Worm (Caenorhabditis elegans) whole organism, midembryonic: Measurements from ENCODE around the gene sumv-1.

Source experiments
- T22C8.4 ChIP-seq: fragments of 200-800 bp; sonication (Bioruptor generic); IDR thresholded peaks from 2 replicates; pipeline ENCODE4 v1.3.6; 2022; ENCODE audit warnings: missing genetic modification characterization, missing compliant biosample characterization
- cog-1 ChIP-seq: sonication (generic microtip); optimal IDR thresholded peaks from 2 replicates; lab custom pipeline; 2016; ENCODE audit warnings: missing genetic modification characterization, missing compliant biosample characterization
- flt-1 ChIP-seq: fragments of 200-800 bp; sonication (Bioruptor generic); IDR thresholded peaks from 2 replicates; pipeline ENCODE4 v1.3.6; 2022; ENCODE audit warnings: missing genetic modification characterization, missing compliant biosample characterization
- klf-2 ChIP-seq: fragments of 200-800 bp; sonication (Bioruptor generic); conservative IDR thresholded peaks from 2 replicates; pipeline ENCODE4 v1.3.6; 2022; ENCODE audit warnings: missing genetic modification reagents, missing genetic modification characterization, missing compliant biosample characterization
- med-1 ChIP-seq: sonication (generic microtip); optimal IDR thresholded peaks from 2 replicates; lab custom pipeline; 2017; ENCODE audit warnings: missing genetic modification characterization, mild to moderate bottlenecking, missing compliant biosample characterization, antibody characterized with exemption, missing genetic modification reagents; ENCODE audit not compliant: insufficient read depth
- ref-1 ChIP-seq: fragments of 200-800 bp; sonication (Bioruptor generic); conservative IDR thresholded peaks from 2 replicates; pipeline ENCODE4 v1.3.6; 2022; ENCODE audit warnings: missing genetic modification reagents, missing genetic modification characterization, missing compliant biosample characterization
- tab-1 ChIP-seq: fragments of 200-800 bp; sonication (Bioruptor generic); IDR thresholded peaks from 2 replicates; pipeline ENCODE4 v1.3.6; 2022; ENCODE audit warnings: missing genetic modification characterization, missing compliant biosample characterization
- ztf-23 ChIP-seq: fragments of 200-800 bp; sonication (Bioruptor generic); IDR thresholded peaks from 2 replicates; pipeline ENCODE4 v1.3.6; 2022; ENCODE audit warnings: missing genetic modification reagents, missing genetic modification characterization, missing compliant biosample characterization
- ztf-29 ChIP-seq: fragments of 200-800 bp; sonication (Bioruptor generic); IDR thresholded peaks from 2 replicates; pipeline ENCODE4 v1.3.6; 2022; ENCODE audit warnings: missing genetic modification reagents, missing genetic modification characterization, missing compliant biosample characterization

Gene sumv-1

ce11 chrIII:5203310-5203709 is 50.7 kb downstream of the sumv-1 start:
- TF ChIP-seq ztf-29 (no peak), ztf-23 (GFP tag; lab: Robert Waterston, UW) (no peak), ref-1 (no peak), klf-2 (no peak), T22C8.4 (GFP tag; lab: Robert Waterston, UW) (no peak), tab-1 (GFP tag; lab: Robert Waterston, UW) (no peak), med-1 (GFP tag; lab: Kevin White, UChicago) (no peak), flt-1 (GFP tag; lab: Robert Waterston, UW) (no peak), cog-1 (tag; lab: Kevin White, UChicago) (no peak)

- TF ChIP-seq ref-1 = no peak
- no peak for TF ChIP-seq med-1 (GFP tag; lab: Kevin White, UChicago)
- no peak for TF ChIP-seq flt-1 (GFP tag; lab: Robert Waterston, UW)
- TF ChIP-seq tab-1 (GFP tag; lab: Robert Waterston, UW) = no peak
- no peak for TF ChIP-seq cog-1 (tag; lab: Kevin White, UChicago)
- TF ChIP-seq T22C8.4 (GFP tag; lab: Robert Waterston, UW) = no peak
- no peak for TF ChIP-seq ztf-23 (GFP tag; lab: Robert Waterston, UW)
Measured at ce11 chrIII:5202641-5203040, 51.3 kb downstream of the sumv-1 start.

- TF ChIP-seq T22C8.4 (GFP tag; lab: Robert Waterston, UW) = no peak
- TF ChIP-seq tab-1 (GFP tag; lab: Robert Waterston, UW) = no peak
- TF ChIP-seq ref-1 = no peak
Measured at ce11 chrIII:5201267-5201666, 52.7 kb downstream of the sumv-1 start.

ce11 chrIII:5200349-5200748 is 53.6 kb downstream of the sumv-1 start:
- no peak for TF ChIP-seq klf-2
- TF ChIP-seq ref-1 = no peak
- TF ChIP-seq tab-1 (GFP tag; lab: Robert Waterston, UW) = no peak
- TF ChIP-seq med-1 (GFP tag; lab: Kevin White, UChicago) = no peak
- no peak for TF ChIP-seq cog-1 (tag; lab: Kevin White, UChicago)
- no peak for TF ChIP-seq ztf-29
- TF ChIP-seq ztf-23 (GFP tag; lab: Robert Waterston, UW) = no peak
- no peak for TF ChIP-seq T22C8.4 (GFP tag; lab: Robert Waterston, UW)
- TF ChIP-seq flt-1 (GFP tag; lab: Robert Waterston, UW) = no peak

ce11 chrIII:5199577-5199976 is 54.4 kb downstream of the sumv-1 start, which contains the start of gene emb-8:
TSS of gene emb-8 (minus strand) at chrIII:5199677.
- TF ChIP-seq med-1 (GFP tag; lab: Kevin White, UChicago) = no peak
- TF ChIP-seq flt-1 (GFP tag; lab: Robert Waterston, UW) = no peak
